Worm (Caenorhabditis elegans) whole organism, early embryonic: ENCODE measurements around the gene F57G8.7.

Source experiments
- B0310.2 ChIP-seq: sonication (generic microtip); optimal IDR thresholded peaks from 2 replicates; lab custom pipeline; 2016; ENCODE audit warnings: mild to moderate bottlenecking, missing genetic modification characterization, missing compliant biosample characterization
- aly-1 ChIP-seq: sonication (generic microtip); optimal IDR thresholded peaks from 2 replicates; lab custom pipeline; 2016; ENCODE audit warnings: missing genetic modification characterization, missing compliant biosample characterization
- ama-1 ChIP-seq: fragments of 150-350 bp; optimal IDR thresholded peaks from 2 replicates; lab custom pipeline; 2014
- ceh-36 ChIP-seq: sonication (generic microtip); optimal IDR thresholded peaks from 2 replicates; lab custom pipeline; 2016; ENCODE audit warnings: missing genetic modification characterization, inconsistent platforms, missing compliant biosample characterization
- ets-7 ChIP-seq: sonication (generic microtip); optimal IDR thresholded peaks from 2 replicates; lab custom pipeline; 2016; ENCODE audit warnings: missing genotype, missing genetic modification characterization, missing compliant biosample characterization
- flt-1 ChIP-seq: fragments of 200-800 bp; sonication (Bioruptor generic); IDR thresholded peaks from 2 replicates; pipeline ENCODE4 v1.3.6; 2022; ENCODE audit warnings: missing genetic modification characterization, missing compliant biosample characterization
- hmbx-1 ChIP-seq: sonication (generic microtip); optimal IDR thresholded peaks from 2 replicates; lab custom pipeline; 2016; ENCODE audit warnings: mild to moderate bottlenecking, missing genetic modification characterization, missing compliant biosample characterization
- hmg-4 ChIP-seq: fragments of 200-800 bp; sonication (Bioruptor generic); optimal IDR thresholded peaks from 2 replicates; lab custom pipeline; 2018; ENCODE audit warnings: mild to moderate bottlenecking, missing genetic modification characterization, missing compliant biosample characterization
- hnd-1 ChIP-seq: sonication (generic microtip); optimal IDR thresholded peaks from 2 replicates; lab custom pipeline; 2016; ENCODE audit warnings: missing genetic modification characterization, missing compliant biosample characterization
- pes-1 ChIP-seq: fragments of 200-800 bp; sonication (Bioruptor generic); IDR thresholded peaks from 2 replicates; pipeline ENCODE4 v1.3.6; 2022; ENCODE audit warnings: missing genetic modification reagents, missing genetic modification characterization, missing compliant biosample characterization
- scrt-1 ChIP-seq: fragments of 200-800 bp; sonication (Bioruptor generic); IDR thresholded peaks from 2 replicates; pipeline ENCODE4 v1.3.6; 2022; ENCODE audit warnings: missing genetic modification characterization, missing compliant biosample characterization
- tbx-11 ChIP-seq: fragments of 200-800 bp; sonication (Bioruptor generic); IDR thresholded peaks from 2 replicates; pipeline ENCODE4 v1.3.6; 2022; ENCODE audit warnings: missing genetic modification characterization, missing compliant biosample characterization
- tbx-37 ChIP-seq: fragments of 200-800 bp; sonication (Bioruptor generic); conservative IDR thresholded peaks from 2 replicates; pipeline ENCODE4 v1.3.6; 2022; ENCODE audit warnings: missing genetic modification reagents, missing genetic modification characterization, missing compliant biosample characterization
- tra-4 ChIP-seq: sonication (generic microtip); optimal IDR thresholded peaks from 2 replicates; lab custom pipeline; 2017; ENCODE audit warnings: missing genetic modification characterization, missing compliant biosample characterization

DNA sequence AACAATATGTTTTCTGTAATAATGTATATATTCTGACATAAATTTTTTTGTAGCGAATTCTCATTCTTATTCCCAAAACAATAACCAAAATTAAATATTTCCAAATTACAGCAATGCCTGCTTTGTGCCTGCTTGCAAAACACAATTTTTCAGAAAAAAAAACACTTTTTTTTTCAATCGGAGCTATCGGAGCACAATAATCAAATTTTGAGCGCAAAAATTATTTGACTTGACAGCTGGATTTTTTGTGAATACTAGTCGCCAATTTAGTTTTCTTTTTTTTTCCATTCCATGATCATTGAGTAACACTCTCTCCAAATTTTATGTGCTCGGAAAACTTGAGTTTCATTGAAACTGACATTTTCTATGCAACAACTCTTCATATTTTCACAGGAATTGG is 11.7 kb upstream of the F57G8.7 start, which contains the start of gene srh-180:
- TF ChIP-seq ceh-36 (tag; lab: Kevin White, UChicago) = no peak
- TF ChIP-seq hmg-4 (GFP tag; lab: Kevin White, UChicago) = no peak
- TF ChIP-seq ama-1 (lab: Kevin White, UChicago) = no peak
- TF ChIP-seq tbx-11 (GFP tag; lab: Robert Waterston, UW) = no peak
- no peak for TF ChIP-seq tbx-37
- TF ChIP-seq tra-4 (tag; lab: Kevin White, UChicago) = no peak
- no peak for TF ChIP-seq scrt-1
- TF ChIP-seq flt-1 (GFP tag; lab: Robert Waterston, UW) = no peak
- no peak for TF ChIP-seq hnd-1
- TF ChIP-seq B0310.2 (tag; lab: Kevin White, UChicago) = no peak
- TF ChIP-seq pes-1 (GFP tag; lab: Robert Waterston, UW) = no peak
- TF ChIP-seq hmbx-1 (tag; lab: Kevin White, UChicago) = no peak
- TF ChIP-seq aly-1 (tag; lab: Kevin White, UChicago) = no peak
- TF ChIP-seq ets-7 = no peak
